Fruit fly (Drosophila melanogaster) whole organism, embryonic: ENCODE results near the gene CG9628.

Experiments
- CG15514 ChIP-seq: fragments of 200-800 bp; sonication (Bioruptor generic); optimal IDR thresholded peaks from 3 replicates; lab custom pipeline; 2017; ENCODE audit warnings: missing biosample characterization, missing genetic modification characterization, mild to moderate bottlenecking, moderate library complexity, missing genetic modification reagents
- CG17829 ChIP-seq: fragments of 200-800 bp; optimal IDR thresholded peaks from 2 replicates; lab custom pipeline; 2019; ENCODE audit warnings: missing biosample characterization, mild to moderate bottlenecking, missing genetic modification characterization, moderate library complexity
- Dref ChIP-seq: fragments of 200-800 bp; sonication (Bioruptor generic); IDR thresholded peaks from 2 replicates; pipeline ENCODE4 v1.3.6; 2022; ENCODE audit warnings: missing biosample characterization, missing genetic modification characterization
- kah ChIP-seq: fragments of 200-800 bp; sonication (Bioruptor generic); optimal IDR thresholded peaks from 2 replicates; lab custom pipeline; 2018; ENCODE audit warnings: missing biosample characterization, mild to moderate bottlenecking, missing genetic modification characterization
- pan ChIP-seq, 4 experiments: fragments of >200 bp in 3 of 4; fragments of 200-800 bp in 1 of 4; sonication (Bioruptor generic) in 1 of 4; optimal IDR thresholded peaks in 3 of 4; IDR thresholded peaks in 1 of 4; 2 replicates each; pipeline versions ENCODE4 v1.3.6 to Lab custom; 2017 to 2022; ENCODE audit warnings: missing biosample characterization in 2 of 4, missing genetic modification characterization in 2 of 4, mixed read lengths in 1 of 4
- repo ChIP-seq: fragments of 200-800 bp; sonication (Bioruptor generic); optimal IDR thresholded peaks from 2 replicates; lab custom pipeline; 2016; ENCODE audit warnings: missing biosample characterization, missing genetic modification characterization
- sob ChIP-seq: fragments of 200-800 bp; sonication (Bioruptor generic); IDR thresholded peaks from 2 replicates; pipeline ENCODE4 v1.3.6; 2022; ENCODE audit warnings: missing biosample characterization, missing genetic modification characterization

DNA sequence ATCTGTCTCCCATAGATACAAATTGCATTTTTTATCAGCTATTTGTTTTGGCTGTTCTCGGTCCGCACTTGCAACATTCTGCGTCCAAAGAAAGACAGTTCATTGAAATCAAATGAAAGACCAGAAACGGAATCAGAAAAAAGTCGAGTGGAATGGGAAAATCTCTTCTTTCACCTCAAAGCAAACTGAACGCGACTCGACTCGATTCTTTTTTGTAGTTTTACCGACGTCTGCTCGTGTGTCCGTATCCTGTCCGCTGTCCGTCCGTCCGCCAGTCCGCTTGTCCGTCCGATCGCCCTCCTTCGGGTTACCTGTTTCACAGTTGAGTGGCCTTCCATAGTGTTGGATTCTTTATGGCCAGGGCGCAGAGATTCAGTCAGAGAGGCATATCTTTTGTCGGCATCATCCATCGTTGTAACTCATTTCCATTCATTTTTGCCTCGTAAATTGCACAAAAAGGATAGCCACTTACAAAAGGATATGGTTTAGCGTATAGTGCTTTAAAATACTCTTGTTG lies 19.4 kb downstream of the CG9628 start:
- TF ChIP-seq repo (no peak), Dref (GFP tag; lab: Robert Waterston, UW) (no peak), CG17829 (tag; lab: Kevin White, UChicago) (no peak), CG15514 (no peak), kah (GFP tag; lab: Kevin White, UChicago) (no peak), sob (GFP tag; lab: Robert Waterston, UW) (no peak), pan (optimal IDR thresholded peaks at IDR 0.05; lab: Kevin White, UChicago) (no peak), pan (GFP tag; optimal IDR thresholded peaks at IDR 0.05 in 1 of 2, IDR thresholded peaks at IDR 0.05 in 1 of 2) (no peak)
